Worm (Caenorhabditis elegans): ENCODE data around the gene scc-2.
A peak's percentile ranks its signal among the peaks of the same experiment; 100 is the strongest.

Gene scc-2

DNA sequence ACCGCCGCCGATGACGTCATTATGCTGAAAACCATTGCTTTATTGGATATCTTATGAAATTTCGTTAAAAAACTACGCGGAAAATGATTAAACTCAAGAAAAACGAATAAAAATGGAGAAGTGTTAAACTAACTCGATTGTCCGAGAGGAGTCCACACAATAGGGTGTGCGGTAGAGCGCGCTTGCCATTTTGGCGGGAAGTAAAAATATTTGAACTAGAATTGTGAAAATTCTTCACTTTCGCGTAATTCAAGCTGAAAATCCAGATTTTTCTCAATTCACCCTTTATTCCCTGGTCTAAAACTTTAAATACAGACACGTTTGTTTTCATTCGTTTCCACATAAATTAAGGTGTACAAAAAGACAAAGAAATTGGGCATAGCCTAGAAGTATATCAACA, 46.9 kb downstream of the scc-2 start, which contains the start of gene F48A11.4 (continued):
- TF ChIP-seq sem-4 (tag; optimal IDR thresholded peaks at IDR 0.05) (peak; percentile 91), ceh-82 (tag; optimal IDR thresholded peaks at IDR 0.05) (peak; percentile 66), R02D3.7 (tag; optimal IDR thresholded peaks at IDR 0.05) (peak; percentile 69), sma-3 (GFP tag; optimal IDR thresholded peaks at IDR 0.05) (peak; percentile 96), mbf-1 (tag; optimal IDR thresholded peaks at IDR 0.05) (peak; percentile 11), nhr-12 (tag; optimal IDR thresholded peaks at IDR 0.05) (no peak), blmp-1 (tag; optimal IDR thresholded peaks at IDR 0.05; ENCODE audit: insufficient read depth) (peak; percentile 69), ztf-4 (tag; optimal IDR thresholded peaks at IDR 0.05) (peak; percentile 91), dmd-4 (tag; optimal IDR thresholded peaks at IDR 0.05) (peak; percentile 39), ZK546.5 (tag; optimal IDR thresholded peaks at IDR 0.05) (peak; percentile 34), egl-27 (tag; optimal IDR thresholded peaks at IDR 0.05) (peak; percentile 93), C34F6.9 (tag; optimal IDR thresholded peaks at IDR 0.05) (peak; percentile 95), ztf-1 (GFP tag; conservative IDR thresholded peaks at IDR 0.05) (0 out of 2 replicates have a peak, but pooled peaks have one; percentile 49), nhr-10 (tag; optimal IDR thresholded peaks at IDR 0.05) (peak; percentile 69), nhr-77 (tag; optimal IDR thresholded peaks at IDR 0.05) (peak; percentile 57), nhr-6 (tag; optimal IDR thresholded peaks at IDR 0.05) (peak; percentile 93)

DNA sequence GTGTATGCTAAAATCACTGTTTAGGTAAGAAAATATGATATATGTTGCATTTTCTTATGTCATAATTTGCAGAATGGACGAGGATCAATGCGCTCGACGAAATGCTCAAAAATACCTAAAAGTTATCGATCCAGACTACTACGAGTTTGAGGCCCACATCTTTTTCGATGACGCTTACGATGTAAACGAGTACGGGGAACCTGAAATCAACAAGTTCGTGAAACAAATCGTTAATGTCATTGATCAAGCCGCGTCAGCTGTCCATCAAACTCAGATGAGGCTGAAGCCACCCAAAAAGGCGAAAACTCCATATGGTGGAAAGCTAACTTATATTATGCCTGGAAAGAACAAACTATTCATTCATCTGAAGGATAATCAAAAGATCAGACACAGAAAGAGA, 55.4 kb downstream of the scc-2 start:
- TF ChIP-seq unc-62 (GFP tag; optimal IDR thresholded peaks at IDR 0.05) (no peak), C34F6.9 (tag; optimal IDR thresholded peaks at IDR 0.05) (no peak), ztf-4 (tag; optimal IDR thresholded peaks at IDR 0.05) (no peak), nhr-77 (tag; optimal IDR thresholded peaks at IDR 0.05) (no peak), elt-1 (tag; optimal IDR thresholded peaks at IDR 0.05) (no peak), lin-39 (tag; optimal IDR thresholded peaks at IDR 0.05) (no peak), egl-27 (tag; optimal IDR thresholded peaks at IDR 0.05) (no peak), mbf-1 (tag; optimal IDR thresholded peaks at IDR 0.05) (no peak), F13H6.1 (tag; optimal IDR thresholded peaks at IDR 0.05) (no peak), sma-9 (GFP tag; optimal IDR thresholded peaks at IDR 0.05) (no peak), sma-9 (tag; optimal IDR thresholded peaks at IDR 0.05) (no peak), sem-4 (tag; optimal IDR thresholded peaks at IDR 0.05) (no peak), dmd-4 (tag; optimal IDR thresholded peaks at IDR 0.05) (no peak), nhr-10 (tag; optimal IDR thresholded peaks at IDR 0.05) (no peak), nhr-6 (tag; optimal IDR thresholded peaks at IDR 0.05) (no peak)

DNA sequence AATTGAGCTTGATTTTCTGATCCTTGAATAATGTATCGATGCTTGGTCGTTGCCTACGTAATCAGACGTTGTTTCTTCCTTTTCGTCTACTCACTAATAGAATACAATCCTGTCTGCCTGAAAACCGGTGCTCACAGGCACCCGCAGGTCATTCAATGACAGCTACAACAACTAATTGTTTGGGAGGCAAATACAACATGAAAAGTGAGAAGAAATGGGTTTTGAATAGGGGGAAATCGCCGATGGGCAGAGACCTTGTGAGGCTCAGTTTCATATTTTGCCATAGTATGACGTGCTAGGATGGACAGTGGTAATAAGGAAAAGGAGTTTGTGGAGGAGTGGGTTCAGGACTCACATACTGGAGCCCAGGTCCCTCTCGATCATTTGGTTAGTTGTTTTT, 66.8 kb downstream of the scc-2 start, which contains the start of gene chs-2:
TSS of gene chs-2 (plus strand) at position 301 of the 400 bp plus-strand sequence.
- TF ChIP-seq nhr-6 (tag; optimal IDR thresholded peaks at IDR 0.05) (no peak), ZK546.5 (tag; optimal IDR thresholded peaks at IDR 0.05) (no peak), R02D3.7 (tag; optimal IDR thresholded peaks at IDR 0.05) (no peak), skn-1 (tag; optimal IDR thresholded peaks at IDR 0.05) (no peak), ceh-82 (tag; optimal IDR thresholded peaks at IDR 0.05) (no peak), peb-1 (tag; optimal IDR thresholded peaks at IDR 0.05) (no peak), snpc-4 (tag; optimal IDR thresholded peaks at IDR 0.05) (no peak), nhr-25 (tag; optimal IDR thresholded peaks at IDR 0.05) (no peak), lin-39 (tag; optimal IDR thresholded peaks at IDR 0.05) (no peak)

DNA sequence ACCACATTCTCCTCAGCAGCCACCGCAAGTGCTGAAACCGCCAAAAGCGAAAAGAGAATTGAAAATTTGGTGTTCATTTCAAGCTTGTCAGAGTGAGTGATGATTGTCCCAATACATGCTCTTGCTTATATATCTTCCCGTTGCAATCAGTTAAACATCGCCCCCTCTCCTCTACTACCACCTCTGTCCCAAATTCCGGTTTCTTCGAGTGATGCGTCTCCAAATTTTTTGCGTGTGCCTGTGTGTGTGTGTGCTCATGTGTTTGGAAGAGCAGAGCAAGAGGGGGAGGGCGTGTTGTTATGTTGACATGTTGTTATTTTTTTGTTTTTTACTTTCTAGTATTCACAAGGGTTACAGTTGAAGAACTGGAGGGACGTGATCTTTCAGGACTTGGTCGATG, 69.0 kb downstream of the scc-2 start, which contains the start of gene abu-11:
TSS of gene abu-11 (minus strand) at position 101 of the 400 bp plus-strand sequence.
- no peak for TF ChIP-seq alr-1 (tag; optimal IDR thresholded peaks at IDR 0.05)
- no peak for TF ChIP-seq sma-3 (GFP tag; optimal IDR thresholded peaks at IDR 0.05)
- TF ChIP-seq ceh-16 (tag; optimal IDR thresholded peaks at IDR 0.05), result no peak
- TF ChIP-seq gmeb-1 (tag; optimal IDR thresholded peaks at IDR 0.05), result no peak
- no peak for TF ChIP-seq ztf-11 (tag; optimal IDR thresholded peaks at IDR 0.05)

DNA sequence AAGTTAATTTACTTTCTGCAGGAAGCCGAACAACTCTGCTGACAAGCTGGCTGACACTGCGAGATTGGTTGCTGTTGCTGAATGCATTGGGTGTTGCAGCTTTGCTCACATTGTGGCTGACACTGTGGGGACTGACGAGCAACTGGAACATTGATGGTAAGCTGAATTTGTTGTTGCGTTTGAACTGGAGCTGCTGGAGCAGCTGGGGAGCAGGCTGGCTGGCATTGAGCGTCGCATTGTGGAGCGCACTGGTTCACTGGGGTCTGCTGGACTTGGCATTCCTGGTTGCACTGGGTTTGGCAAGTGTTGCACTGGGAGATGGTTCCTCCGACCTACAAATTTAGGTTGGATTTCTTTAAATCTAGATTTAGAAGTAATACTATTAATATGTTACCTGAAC, 70.9 kb downstream of the scc-2 start:
- no peak for TF ChIP-seq mab-5 (tag; optimal IDR thresholded peaks at IDR 0.05)
- no peak for TF ChIP-seq lin-11 (tag; optimal IDR thresholded peaks at IDR 0.05)
- no peak for TF ChIP-seq nhr-23 (tag; optimal IDR thresholded peaks at IDR 0.05)
- TF ChIP-seq skn-1 (tag; optimal IDR thresholded peaks at IDR 0.05), result no peak
- TF ChIP-seq fos-1 (tag; optimal IDR thresholded peaks at IDR 0.05), result no peak
- no peak for TF ChIP-seq nhr-77 (tag; optimal IDR thresholded peaks at IDR 0.05)
- TF ChIP-seq lin-39 (tag; optimal IDR thresholded peaks at IDR 0.05), result no peak
- no peak for TF ChIP-seq nhr-11 (tag; optimal IDR thresholded peaks at IDR 0.05)
- TF ChIP-seq mbf-1 (tag; optimal IDR thresholded peaks at IDR 0.05), result no peak
- TF ChIP-seq elt-3 (tag; optimal IDR thresholded peaks at IDR 0.05), result no peak
- TF ChIP-seq ama-1 (optimal IDR thresholded peaks at IDR 0.05), result no peak
- no peak for TF ChIP-seq C34F6.9 (tag; optimal IDR thresholded peaks at IDR 0.05)
